Fruit fly (Drosophila melanogaster) whole organism, prepupa: ENCODE data around the gene Rab9.

Experiments
- Blimp-1 ChIP-seq: fragments of 200-800 bp; sonication (Bioruptor generic); optimal IDR thresholded peaks from 3 replicates; lab custom pipeline; 2017; ENCODE audit warnings: missing biosample characterization, missing genetic modification characterization, mild to moderate bottlenecking, moderate library complexity, missing genetic modification reagents
- CG10631 ChIP-seq: fragments of 200-800 bp; sonication (Bioruptor generic); optimal IDR thresholded peaks from 2 replicates; lab custom pipeline; 2016; ENCODE audit warnings: missing biosample characterization, missing genetic modification characterization
- CG11762 ChIP-seq: fragments of 200-800 bp; sonication (Bioruptor generic); optimal IDR thresholded peaks from 3 replicates; lab custom pipeline; 2016; ENCODE audit warnings: missing biosample characterization, missing genetic modification characterization; ENCODE audit not compliant: insufficient read depth
- CG11902 ChIP-seq: fragments of 200-800 bp; sonication (Bioruptor generic); optimal IDR thresholded peaks from 3 replicates; lab custom pipeline; 2016; ENCODE audit warnings: missing biosample characterization, missing genetic modification characterization
- CG1621 ChIP-seq: fragments of 200-800 bp; sonication (Bioruptor generic); optimal IDR thresholded peaks from 3 replicates; lab custom pipeline; 2018; ENCODE audit warnings: missing biosample characterization, mild to moderate bottlenecking, missing genetic modification characterization
- CG16779 ChIP-seq: fragments of 200-800 bp; sonication (Bioruptor generic); optimal IDR thresholded peaks from 3 replicates; lab custom pipeline; 2017; ENCODE audit warnings: missing biosample characterization, mild to moderate bottlenecking, missing genetic modification characterization
- CG3032 ChIP-seq: fragments of 200-800 bp; optimal IDR thresholded peaks from 2 replicates; lab custom pipeline; 2019; ENCODE audit warnings: missing biosample characterization, mild to moderate bottlenecking, missing genetic modification characterization, moderate library complexity
- CG34406 ChIP-seq: fragments of 200-800 bp; sonication (Bioruptor generic); optimal IDR thresholded peaks from 3 replicates; lab custom pipeline; 2016; ENCODE audit warnings: missing biosample characterization, missing genetic modification characterization
- CG3919 ChIP-seq: fragments of 200-800 bp; sonication (Bioruptor generic); optimal IDR thresholded peaks from 3 replicates; lab custom pipeline; 2016; ENCODE audit warnings: missing biosample characterization, missing genetic modification characterization
- CG4318 ChIP-seq: fragments of 200-800 bp; sonication (Bioruptor generic); optimal IDR thresholded peaks from 3 replicates; lab custom pipeline; 2017; ENCODE audit warnings: missing biosample characterization, mild to moderate bottlenecking, missing genetic modification characterization
- CG6163 ChIP-seq: fragments of 200-800 bp; sonication (Bioruptor generic); IDR thresholded peaks from 3 replicates; pipeline ENCODE4 v1.3.6; 2022; ENCODE audit warnings: missing biosample characterization, missing genetic modification characterization
- CG6276 ChIP-seq: fragments of 200-800 bp; sonication (Bioruptor generic); optimal IDR thresholded peaks from 2 replicates; lab custom pipeline; 2017; ENCODE audit warnings: missing biosample characterization, mild to moderate bottlenecking, missing genetic modification characterization
- CG6854 ChIP-seq: fragments of 200-800 bp; sonication (Bioruptor generic); optimal IDR thresholded peaks from 2 replicates; lab custom pipeline; 2017; ENCODE audit warnings: missing biosample characterization, mild to moderate bottlenecking, missing genetic modification characterization
- CG9139 ChIP-seq: fragments of 200-800 bp; sonication (Bioruptor generic); optimal IDR thresholded peaks from 3 replicates; lab custom pipeline; 2017; ENCODE audit warnings: missing biosample characterization, mild to moderate bottlenecking, missing genetic modification characterization
- Eip75B ChIP-seq: fragments of 200-800 bp; sonication (Bioruptor generic); optimal IDR thresholded peaks from 3 replicates; lab custom pipeline; 2016; ENCODE audit warnings: missing biosample characterization, missing genetic modification characterization
- Eip78C ChIP-seq: fragments of 200-800 bp; sonication (Bioruptor generic); peaks from one replicate; lab custom pipeline; 2016; ENCODE audit warnings: missing biosample characterization, missing genetic modification characterization
- Ets21C ChIP-seq: fragments of 200-800 bp; sonication (Bioruptor generic); optimal IDR thresholded peaks from 3 replicates; lab custom pipeline; 2016; ENCODE audit warnings: missing biosample characterization, missing genetic modification characterization
- Ets96B ChIP-seq: fragments of 200-800 bp; optimal IDR thresholded peaks from 2 replicates; lab custom pipeline; 2019; ENCODE audit warnings: missing biosample characterization, mild to moderate bottlenecking, missing genetic modification characterization, moderate library complexity
- Hr39 ChIP-seq: fragments of 200-800 bp; sonication (Bioruptor generic); optimal IDR thresholded peaks from 2 replicates; lab custom pipeline; 2016; ENCODE audit warnings: missing biosample characterization, missing genetic modification characterization
- Met ChIP-seq: fragments of 200-800 bp; sonication (Bioruptor generic); optimal IDR thresholded peaks from 3 replicates; lab custom pipeline; 2016; ENCODE audit warnings: missing biosample characterization, missing genetic modification characterization
- Smox ChIP-seq: fragments of 200-800 bp; sonication (Bioruptor generic); optimal IDR thresholded peaks from 3 replicates; lab custom pipeline; 2016; ENCODE audit warnings: missing biosample characterization, missing genetic modification characterization
- Sox102F ChIP-seq: fragments of 200-800 bp; sonication (Bioruptor generic); optimal IDR thresholded peaks from 2 replicates; lab custom pipeline; 2016; ENCODE audit warnings: missing biosample characterization, mild to moderate bottlenecking, missing genetic modification characterization
- Sox14 ChIP-seq: fragments of 200-800 bp; sonication (Bioruptor generic); optimal IDR thresholded peaks from 3 replicates; lab custom pipeline; 2016; ENCODE audit warnings: missing biosample characterization, missing genetic modification characterization
- achi ChIP-seq: fragments of 200-800 bp; sonication (Bioruptor generic); optimal IDR thresholded peaks from 3 replicates; lab custom pipeline; 2016; ENCODE audit warnings: missing biosample characterization, missing genetic modification characterization
- acj6 ChIP-seq: fragments of 200-800 bp; sonication (Bioruptor generic); optimal IDR thresholded peaks from 3 replicates; lab custom pipeline; 2016; ENCODE audit warnings: missing biosample characterization, missing genetic modification characterization
- cyc ChIP-seq: fragments of 200-800 bp; sonication (Bioruptor generic); optimal IDR thresholded peaks from 3 replicates; lab custom pipeline; 2016; ENCODE audit warnings: missing biosample characterization, missing genetic modification characterization
- dac ChIP-seq: fragments of 200-800 bp; sonication (Bioruptor generic); optimal IDR thresholded peaks from 2 replicates; lab custom pipeline; 2017; ENCODE audit warnings: missing biosample characterization, mild to moderate bottlenecking, missing genetic modification characterization
- dsx ChIP-seq: fragments of 200-800 bp; optimal IDR thresholded peaks from 3 replicates; lab custom pipeline; 2019; ENCODE audit warnings: missing biosample characterization, mild to moderate bottlenecking, missing genetic modification characterization, moderate library complexity; ENCODE audit not compliant: poor library complexity, severe bottlenecking
- eg ChIP-seq: fragments of 200-800 bp; sonication (Bioruptor generic); IDR thresholded peaks from 3 replicates; pipeline ENCODE4 v1.3.6; 2022; ENCODE audit warnings: missing biosample characterization, missing genetic modification characterization
- esn ChIP-seq: fragments of 200-800 bp; sonication (Bioruptor generic); optimal IDR thresholded peaks from 2 replicates; lab custom pipeline; 2016; ENCODE audit warnings: missing biosample characterization, mild to moderate bottlenecking, missing genetic modification characterization, moderate library complexity
- fd59A ChIP-seq: fragments of 200-800 bp; sonication (Bioruptor generic); optimal IDR thresholded peaks from 2 replicates; lab custom pipeline; 2017; ENCODE audit warnings: missing biosample characterization, mild to moderate bottlenecking, missing genetic modification characterization, missing genetic modification reagents
- fkh ChIP-seq: fragments of 200-800 bp; sonication (Bioruptor generic); optimal IDR thresholded peaks from 3 replicates; lab custom pipeline; 2017; ENCODE audit warnings: missing biosample characterization, mild to moderate bottlenecking, missing genetic modification characterization, moderate library complexity
- net ChIP-seq: fragments of 200-800 bp; sonication (Bioruptor generic); optimal IDR thresholded peaks from 3 replicates; lab custom pipeline; 2016; ENCODE audit warnings: missing biosample characterization, missing genetic modification characterization
- pdm3 ChIP-seq: fragments of 200-800 bp; sonication (Bioruptor generic); optimal IDR thresholded peaks from 3 replicates; lab custom pipeline; 2016; ENCODE audit warnings: missing biosample characterization, missing genetic modification characterization
- salr ChIP-seq, 2 experiments: fragments of 200-800 bp; sonication (Bioruptor generic); optimal IDR thresholded peaks; 3 replicates each; lab custom pipeline; 2016 to 2018; ENCODE audit warnings: missing biosample characterization in 2 of 2, missing genetic modification characterization in 2 of 2, mild to moderate bottlenecking in 1 of 2
- ss ChIP-seq, 2 experiments: fragments of 200-800 bp; sonication (Bioruptor generic); optimal IDR thresholded peaks; 2 replicates in 1 of 2; 3 replicates in 1 of 2; lab custom pipeline; 2017 to 2018; ENCODE audit warnings: mild to moderate bottlenecking in 2 of 2, missing biosample characterization in 2 of 2, missing genetic modification characterization in 2 of 2, moderate library complexity in 1 of 2

The Rab9 gene

DNA sequence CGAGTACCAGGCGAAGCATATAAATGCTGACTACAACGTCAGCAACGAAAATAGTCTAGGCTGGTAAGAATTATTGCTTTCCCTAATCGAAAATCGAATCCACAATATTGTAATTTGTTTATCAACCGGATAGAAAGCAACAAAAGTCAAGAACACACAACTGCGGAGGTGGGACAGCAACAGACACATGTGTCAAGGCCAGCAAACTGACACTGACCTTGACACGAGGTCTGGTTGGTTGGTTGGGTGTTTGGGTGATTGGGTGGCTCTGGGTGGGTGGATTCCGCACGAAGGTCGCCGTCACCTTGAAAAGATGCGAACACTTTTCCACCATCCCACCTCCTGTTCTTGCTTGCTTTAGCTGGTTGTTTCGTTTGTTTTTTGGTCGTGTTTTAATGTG lies 29.7 kb upstream of the Rab9 start:
- TF ChIP-seq cyc = no peak
- TF ChIP-seq Eip78C = no peak
- no peak for TF ChIP-seq CG6276 (GFP tag; lab: Kevin White, UChicago)
- TF ChIP-seq ss (GFP tag; optimal IDR thresholded peaks at IDR 0.05; lab: Kevin White, UChicago) = no peak
- TF ChIP-seq CG1621 (tag; lab: Kevin White, UChicago) = no peak
- TF ChIP-seq acj6 (GFP tag; lab: Kevin White, UChicago) = no peak
- TF ChIP-seq Sox102F (GFP tag; lab: Kevin White, UChicago) = no peak
- no peak for TF ChIP-seq eg (GFP tag; lab: Robert Waterston, UW)
- no peak for TF ChIP-seq CG6163
- TF ChIP-seq pdm3 (GFP tag; lab: Kevin White, UChicago) = no peak
- no peak for TF ChIP-seq CG4318 (GFP tag; lab: Kevin White, UChicago)
- TF ChIP-seq CG16779 (tag; lab: Kevin White, UChicago) = no peak
- TF ChIP-seq achi = no peak

DNA sequence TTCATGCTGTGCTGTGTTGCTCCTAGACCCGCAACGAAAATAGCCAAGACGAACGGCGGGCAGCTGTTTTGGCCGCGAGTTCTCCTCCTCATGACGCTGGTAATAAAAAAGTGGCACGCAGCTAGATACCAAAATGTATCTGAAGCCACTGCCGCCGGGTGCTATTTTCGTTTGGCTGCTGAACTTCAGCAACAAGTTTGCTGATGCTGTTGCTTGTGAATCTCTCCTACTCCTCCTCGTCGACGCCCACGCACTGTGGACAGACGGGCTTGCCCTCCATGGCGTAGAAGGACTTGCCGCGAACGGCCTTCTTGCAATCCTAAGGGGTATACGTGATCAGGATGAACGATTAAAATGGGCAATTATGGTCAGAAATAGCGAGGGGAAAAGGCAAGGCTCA lies 29.0 kb upstream of the Rab9 start:
- TF ChIP-seq acj6 (GFP tag; lab: Kevin White, UChicago) (no peak), Eip75B (GFP tag; lab: Kevin White, UChicago) (no peak), CG1621 (tag; lab: Kevin White, UChicago) (no peak), achi (no peak), Ets21C (GFP tag; lab: Kevin White, UChicago) (no peak), CG34406 (GFP tag; lab: Kevin White, UChicago) (no peak), CG3032 (tag; lab: Kevin White, UChicago) (no peak), fkh (GFP tag; lab: Kevin White, UChicago) (no peak), Met (GFP tag; lab: Kevin White, UChicago) (no peak), Smox (GFP tag; lab: Kevin White, UChicago) (no peak), salr (GFP tag; optimal IDR thresholded peaks at IDR 0.05; lab: Kevin White, UChicago) (no peak)

DNA sequence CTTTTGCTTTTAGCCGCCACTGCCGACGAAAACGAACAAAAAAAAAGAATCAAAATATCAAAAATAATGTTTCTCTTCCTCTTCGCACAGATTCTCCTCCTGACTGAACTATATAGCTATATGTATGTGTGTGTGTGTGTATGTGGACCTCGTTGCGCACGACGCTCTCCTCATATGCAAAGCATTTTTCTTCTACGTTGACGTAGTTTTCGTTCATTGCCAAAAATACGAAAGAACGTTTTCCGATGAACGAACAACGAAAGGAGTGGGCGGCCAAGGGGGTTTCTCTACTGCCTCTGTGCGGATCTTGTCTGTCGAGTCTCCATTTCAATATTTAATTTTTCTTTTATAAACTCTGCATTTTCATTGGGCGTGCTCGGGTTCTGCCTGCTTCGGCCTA lies 27.6 kb upstream of the Rab9 start:
- TF ChIP-seq Eip75B (GFP tag; lab: Kevin White, UChicago) = no peak
- TF ChIP-seq esn (GFP tag; lab: Kevin White, UChicago) = no peak
- no peak for TF ChIP-seq CG10631 (GFP tag; lab: Kevin White, UChicago)
- no peak for TF ChIP-seq Ets96B
- TF ChIP-seq CG6854 = no peak
- TF ChIP-seq CG3919 = no peak
- no peak for TF ChIP-seq Hr39 (GFP tag; lab: Kevin White, UChicago)
- TF ChIP-seq Eip78C = no peak

DNA sequence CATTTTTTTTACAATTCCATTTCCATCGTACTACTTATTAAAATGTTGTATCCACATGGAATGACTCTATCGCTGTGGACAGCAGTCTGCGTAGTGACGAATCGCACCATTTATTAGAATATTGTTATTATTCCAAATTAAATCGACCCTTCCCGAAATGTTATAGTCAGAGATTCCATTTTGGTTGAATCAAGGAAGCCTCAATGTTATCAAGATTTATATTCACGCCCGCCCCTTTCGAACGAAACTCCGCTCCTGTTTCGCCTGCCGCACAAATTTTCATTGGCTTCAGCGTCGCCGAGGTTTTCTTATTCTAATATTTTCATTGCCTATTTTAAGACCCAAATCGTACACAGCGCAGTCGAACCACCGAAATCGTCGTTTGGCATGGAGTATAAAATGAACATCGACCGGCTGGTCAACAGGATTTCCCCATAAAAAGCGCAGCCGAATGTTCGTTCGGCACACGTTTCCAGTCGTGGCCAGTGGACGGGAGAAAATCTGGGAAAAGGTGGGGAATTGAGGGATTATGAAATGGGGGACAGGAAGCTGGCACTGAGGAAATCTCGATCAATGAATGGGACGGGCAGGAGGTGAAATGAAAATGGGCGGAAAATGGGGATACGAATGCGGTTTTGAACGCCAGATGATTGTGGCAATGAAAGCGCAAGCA lies 26.6 kb upstream of the Rab9 start:
- no peak for TF ChIP-seq Smox (GFP tag; lab: Kevin White, UChicago)
- no peak for TF ChIP-seq CG9139 (GFP tag; lab: Kevin White, UChicago)
- no peak for TF ChIP-seq achi
- no peak for TF ChIP-seq Sox14 (GFP tag; lab: Kevin White, UChicago)
- no peak for TF ChIP-seq Sox102F (GFP tag; lab: Kevin White, UChicago)
- no peak for TF ChIP-seq Eip78C
- TF ChIP-seq dac (GFP tag; lab: Kevin White, UChicago) = no peak
- no peak for TF ChIP-seq fd59A
- TF ChIP-seq, all 60 proteins: peak for 0

DNA sequence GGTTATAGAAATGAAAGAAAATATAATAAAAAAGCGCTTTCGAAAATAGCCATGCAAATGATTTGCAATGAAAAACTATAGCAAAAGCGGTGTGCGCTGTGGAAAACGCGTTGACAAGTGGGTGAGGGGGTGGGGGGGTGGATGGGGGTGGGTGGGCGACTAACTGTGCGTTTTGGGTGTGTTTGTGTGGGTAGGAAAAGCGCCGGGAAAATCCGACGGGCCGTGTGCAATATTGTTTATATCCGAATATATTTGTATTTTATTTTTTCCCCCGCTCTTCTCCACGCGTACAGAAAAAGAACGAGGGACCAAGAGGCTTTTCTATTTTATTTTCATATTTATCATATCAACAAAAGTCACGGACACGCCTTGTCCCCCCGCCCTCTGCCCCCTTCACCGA lies 26.0 kb upstream of the Rab9 start:
- TF ChIP-seq CG11902 (no peak), CG16779 (tag; lab: Kevin White, UChicago) (no peak), Met (GFP tag; lab: Kevin White, UChicago) (no peak), CG4318 (GFP tag; lab: Kevin White, UChicago) (no peak), net (GFP tag; lab: Kevin White, UChicago) (no peak), CG11762 (GFP tag; lab: Kevin White, UChicago) (no peak), Blimp-1 (no peak), dsx (GFP tag; lab: Kevin White, UChicago) (no peak)
